Fruit fly (Drosophila melanogaster): ENCODE results near the gene Mtl.
A peak's percentile ranks its signal among the peaks of the same experiment; 100 is the strongest.

Mtl gene

DNA sequence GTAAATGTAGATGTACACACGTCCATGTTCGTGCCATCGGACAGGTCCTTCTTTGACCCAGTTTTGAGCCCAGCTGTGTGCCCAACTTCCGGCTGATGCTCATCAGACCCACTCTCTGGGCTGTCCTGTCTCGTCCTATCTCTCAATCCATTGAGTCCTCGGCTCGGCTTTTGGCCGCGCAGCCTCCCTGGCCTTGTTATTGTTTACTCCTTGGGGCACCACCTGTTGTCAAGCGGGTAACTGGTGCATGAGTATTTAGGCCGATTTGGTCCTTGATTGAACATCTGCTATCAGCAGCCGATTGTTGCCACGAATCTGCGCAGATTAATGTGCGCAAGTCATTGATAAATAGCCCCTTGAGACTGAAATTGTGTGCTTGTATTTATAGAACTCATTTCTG is 25.2 kb downstream of the Mtl start:
- TF ChIP-seq jim (GFP tag; optimal IDR thresholded peaks at IDR 0.05) = no peak
- TF ChIP-seq psq (GFP tag; optimal IDR thresholded peaks at IDR 0.05) = no peak
- no peak for TF ChIP-seq woc (GFP tag; optimal IDR thresholded peaks at IDR 0.05)
- no peak for TF ChIP-seq Hr83 (GFP tag; optimal IDR thresholded peaks at IDR 0.05; ENCODE audit: poor library complexity, severe bottlenecking)
- TF ChIP-seq foxo (GFP tag; optimal IDR thresholded peaks at IDR 0.05) = no peak

DNA sequence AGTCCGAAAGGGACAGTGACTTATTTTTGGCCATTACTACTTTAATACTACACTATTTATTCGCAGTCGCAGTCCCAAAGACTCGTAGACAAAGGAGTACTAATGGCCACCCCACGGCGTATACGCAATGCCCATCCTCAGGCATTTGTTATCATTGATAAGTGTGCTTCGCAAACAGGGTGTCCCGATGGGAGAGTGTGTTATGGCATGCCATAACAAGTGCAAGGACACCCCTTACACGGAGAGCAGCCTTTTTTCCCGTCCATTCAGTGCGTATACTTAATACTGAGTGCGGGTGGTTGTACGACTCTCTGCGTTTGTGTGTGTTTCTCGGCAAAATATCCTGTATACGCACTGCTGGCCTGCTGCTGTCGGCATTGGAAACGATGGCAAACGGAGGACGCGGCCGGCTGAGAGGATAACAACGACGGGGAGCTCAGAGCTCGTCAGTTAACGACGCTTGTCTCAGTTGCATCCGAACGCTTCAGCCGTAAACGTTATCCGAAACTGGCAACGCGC is 25.8 kb downstream of the Mtl start, which contains the start of gene unc80:
Gene unc80 (plus strand): TSS at position 469 of the 519 bp plus-strand sequence.
- no peak for TF ChIP-seq Dif (GFP tag; optimal IDR thresholded peaks at IDR 0.05; ENCODE audit: partially characterized antibody)

DNA sequence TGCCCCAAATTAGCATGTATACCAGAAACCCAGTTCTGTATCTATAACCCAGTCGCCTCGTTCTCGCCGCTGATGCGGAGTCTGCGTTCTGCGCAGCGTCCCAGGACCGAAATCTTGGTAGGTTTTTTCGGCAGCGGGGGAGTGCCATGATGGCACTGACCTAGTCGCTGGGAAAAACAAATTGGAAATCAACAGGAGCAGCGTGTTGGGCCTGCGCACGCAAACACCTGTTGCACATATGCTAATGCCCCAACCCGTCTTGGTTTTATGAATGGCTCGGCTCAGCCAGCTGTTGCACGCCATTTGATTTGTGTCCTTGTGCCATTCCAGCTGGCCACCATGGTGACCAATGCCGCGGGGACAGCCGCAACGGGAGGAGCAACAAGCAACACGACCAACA is 26.6 kb downstream of the Mtl start:
- TF ChIP-seq Abd-B (GFP tag; optimal IDR thresholded peaks at IDR 0.05) = no peak
- TF ChIP-seq h (GFP tag; optimal IDR thresholded peaks at IDR 0.05) = no peak
- no peak for TF ChIP-seq GATAd (GFP tag; optimal IDR thresholded peaks at IDR 0.05)
- no peak for TF ChIP-seq Sp1 (GFP tag; optimal IDR thresholded peaks at IDR 0.05)
- no peak for TF ChIP-seq CG32264 (GFP tag; optimal IDR thresholded peaks at IDR 0.05)
- no peak for TF ChIP-seq Dfd (GFP tag; optimal IDR thresholded peaks at IDR 0.05)
- no peak for TF ChIP-seq foxo (GFP tag; optimal IDR thresholded peaks at IDR 0.05)
- no peak for TF ChIP-seq psq (GFP tag; optimal IDR thresholded peaks at IDR 0.05)
- TF ChIP-seq brk (GFP tag; optimal IDR thresholded peaks at IDR 0.05) = no peak
- TF ChIP-seq jim (GFP tag; optimal IDR thresholded peaks at IDR 0.05) = no peak
- no peak for TF ChIP-seq sv (GFP tag; optimal IDR thresholded peaks at IDR 0.05)

DNA sequence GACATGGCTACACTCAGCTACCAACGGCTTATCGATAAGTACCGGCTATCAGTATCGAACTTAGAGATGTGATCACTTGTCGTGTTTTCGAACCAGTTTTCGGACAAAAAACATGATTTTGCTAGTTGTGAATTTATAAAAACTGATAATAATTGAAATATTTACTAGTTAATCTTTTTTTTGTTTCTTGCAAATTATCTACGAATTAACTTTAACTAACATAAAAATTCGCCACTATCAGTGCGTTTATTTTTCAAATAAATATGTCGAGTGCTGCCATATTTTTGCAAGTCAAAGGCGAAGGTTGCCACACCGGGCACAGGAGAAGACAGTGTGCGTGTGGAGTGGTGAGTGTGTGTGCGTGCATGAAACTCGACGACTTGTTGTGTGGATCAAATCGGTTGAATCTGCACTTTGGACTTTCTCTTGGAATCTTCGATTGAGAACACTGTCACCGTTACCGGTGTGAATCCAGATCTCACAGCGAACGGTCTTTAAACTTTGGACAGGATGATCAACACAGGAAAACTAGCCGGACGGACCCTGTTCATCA is 41.0 kb downstream of the Mtl start, which contains the start of gene Hsdl2:
Gene Hsdl2 (plus strand): TSS at position 349 of the 553 bp plus-strand sequence.
- TF ChIP-seq br (GFP tag; optimal IDR thresholded peaks at IDR 0.05) = peak; percentile 50
- peak; percentile 33 for TF ChIP-seq HLH106 (tag; optimal IDR thresholded peaks at IDR 0.05)
- TF ChIP-seq OdsH (GFP tag; optimal IDR thresholded peaks at IDR 0.05) = peak; percentile 11
- peak; percentile 56 for TF ChIP-seq GATAd (GFP tag; optimal IDR thresholded peaks at IDR 0.05)
- peak; percentile 45 for TF ChIP-seq Myc (optimal IDR thresholded peaks at IDR 0.05)
- peak in 1 of 2 experiments; percentile 51 for TF ChIP-seq foxo (GFP tag; optimal IDR thresholded peaks at IDR 0.05)
- TF ChIP-seq h (GFP tag; optimal IDR thresholded peaks at IDR 0.05) = peak; percentile 67
- no peak for TF ChIP-seq dsf (GFP tag; optimal IDR thresholded peaks at IDR 0.05; ENCODE audit: borderline replicate concordance)
- no peak for TF ChIP-seq Hr83 (GFP tag; optimal IDR thresholded peaks at IDR 0.05; ENCODE audit: poor library complexity, severe bottlenecking)
- TF ChIP-seq rgr (GFP tag; optimal IDR thresholded peaks at IDR 0.05) = peak; percentile 37
- no peak for TF ChIP-seq CG32264 (GFP tag; optimal IDR thresholded peaks at IDR 0.05)
- TF ChIP-seq sv (GFP tag; optimal IDR thresholded peaks at IDR 0.05) = peak; percentile 38
- TF ChIP-seq woc (GFP tag; optimal IDR thresholded peaks at IDR 0.05) = no peak
- TF ChIP-seq fru (GFP tag; optimal IDR thresholded peaks at IDR 0.05) = peak; percentile 60
- TF ChIP-seq ey (GFP tag; optimal IDR thresholded peaks at IDR 0.05) = peak; percentile 61
- TF ChIP-seq Hnf4 (GFP tag; optimal IDR thresholded peaks at IDR 0.05) = peak; percentile 97

DNA sequence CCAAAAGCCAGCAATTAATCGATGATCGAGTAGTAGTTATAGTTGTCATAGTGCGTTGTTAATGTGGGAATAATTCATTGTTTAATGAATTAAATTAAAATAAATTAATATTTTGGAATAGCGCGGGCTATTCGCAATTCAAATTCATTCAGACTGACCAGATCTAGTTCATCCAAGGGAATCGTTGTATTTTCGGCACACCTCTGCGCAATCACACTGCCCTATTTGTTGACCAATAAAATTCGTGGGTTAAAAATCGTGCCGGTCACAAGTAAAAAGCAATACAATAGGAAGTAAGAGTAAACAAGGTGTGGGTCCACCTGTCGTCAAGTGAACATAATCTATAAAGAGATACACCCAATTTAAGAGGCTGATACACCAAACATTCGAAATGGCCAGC is 42.8 kb downstream of the Mtl start, which contains the start of gene CG12883:
Gene CG12883 (plus strand): TSS at position 273 of the 400 bp plus-strand sequence.
- TF ChIP-seq Rel (GFP tag; optimal IDR thresholded peaks at IDR 0.05) (no peak), Rel (tag; optimal IDR thresholded peaks at IDR 0.05) (peak; percentile 2), sv (GFP tag; optimal IDR thresholded peaks at IDR 0.05) (no peak), foxo (GFP tag; optimal IDR thresholded peaks at IDR 0.05) (no peak), dmrt93B (GFP tag; optimal IDR thresholded peaks at IDR 0.05) (no peak), Hnf4 (GFP tag; optimal IDR thresholded peaks at IDR 0.05) (peak; percentile 24)

DNA sequence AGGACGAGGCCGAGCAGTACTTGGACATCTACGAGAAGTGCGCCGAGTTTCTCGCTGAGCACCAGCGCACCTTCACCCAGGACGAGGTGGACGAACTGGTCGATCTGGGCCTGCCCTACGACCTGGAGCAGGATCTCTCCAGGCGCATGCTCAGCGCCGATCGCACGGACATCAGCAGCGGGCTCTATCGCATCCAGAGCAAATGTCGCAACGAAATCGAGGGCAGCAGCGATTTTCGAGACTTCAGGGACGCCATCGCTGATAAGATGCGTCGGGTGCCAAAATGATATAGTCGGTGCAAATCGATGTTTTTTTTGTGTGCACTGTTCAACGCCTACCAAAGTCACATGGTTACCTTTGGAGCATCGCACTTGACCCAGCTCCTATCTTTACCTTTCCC is 43.5 kb downstream of the Mtl start:
- no peak for TF ChIP-seq Mio (GFP tag; optimal IDR thresholded peaks at IDR 0.05)
- TF ChIP-seq Hnf4 (GFP tag; optimal IDR thresholded peaks at IDR 0.05) = no peak
- TF ChIP-seq Myc (optimal IDR thresholded peaks at IDR 0.05) = no peak
- TF ChIP-seq Jra (GFP tag; optimal IDR thresholded peaks at IDR 0.05) = no peak
- no peak for TF ChIP-seq Sp1 (GFP tag; optimal IDR thresholded peaks at IDR 0.05)
- no peak for TF ChIP-seq jim (GFP tag; optimal IDR thresholded peaks at IDR 0.05)
